Worm (Caenorhabditis elegans) whole organism, L2 larva: ENCODE measurements around the gene D1086.3.

Experiments used
- R02D3.7 ChIP-seq: fragments of 150-350 bp; optimal IDR thresholded peaks from 2 replicates; lab custom pipeline; 2014; ENCODE audit warnings: missing biosample characterization, missing genetic modification characterization
- Y55F3AM.14 ChIP-seq: fragments of 200-800 bp; sonication (Bioruptor generic); optimal IDR thresholded peaks from 2 replicates; lab custom pipeline; 2018; ENCODE audit warnings: mild to moderate bottlenecking, missing genetic modification characterization, missing compliant biosample characterization
- ZK546.5 ChIP-seq: sonication (generic microtip); optimal IDR thresholded peaks from 2 replicates; lab custom pipeline; 2017; ENCODE audit warnings: missing biosample characterization, missing genetic modification characterization
- alr-1 ChIP-seq: fragments of 150-350 bp; optimal IDR thresholded peaks from 2 replicates; lab custom pipeline; 2014; ENCODE audit warnings: missing biosample characterization, missing genetic modification characterization
- aly-2 ChIP-seq: fragments of 150-350 bp; optimal IDR thresholded peaks from 2 replicates; lab custom pipeline; 2014; ENCODE audit warnings: missing biosample characterization, missing genetic modification characterization
- ama-1 ChIP-seq: fragments of 150-350 bp; optimal IDR thresholded peaks from 2 replicates; lab custom pipeline; 2018; ENCODE audit warnings: inconsistent platforms
- blmp-1 ChIP-seq: sonication (generic microtip); optimal IDR thresholded peaks from 2 replicates; lab custom pipeline; 2017; ENCODE audit warnings: missing genetic modification characterization, mild to moderate bottlenecking, missing compliant biosample characterization, antibody characterized with exemption, moderate library complexity; ENCODE audit not compliant: insufficient read depth
- ceh-16 ChIP-seq: fragments of 150-350 bp; optimal IDR thresholded peaks from 2 replicates; lab custom pipeline; 2014; ENCODE audit warnings: missing biosample characterization, missing genetic modification characterization
- crh-2 ChIP-seq: sonication (generic microtip); optimal IDR thresholded peaks from 2 replicates; lab custom pipeline; 2017; ENCODE audit warnings: missing biosample characterization, missing genetic modification characterization
- dmd-4 ChIP-seq: sonication (generic microtip); optimal IDR thresholded peaks from 2 replicates; lab custom pipeline; 2017; ENCODE audit warnings: missing biosample characterization, missing genetic modification characterization
- egl-27 ChIP-seq: sonication (generic microtip); optimal IDR thresholded peaks from 3 replicates; lab custom pipeline; 2017; ENCODE audit warnings: missing biosample characterization, missing genetic modification reagents, missing genetic modification characterization
- elt-1 ChIP-seq: fragments of 150-350 bp; optimal IDR thresholded peaks from 2 replicates; lab custom pipeline; 2014; ENCODE audit warnings: missing biosample characterization, missing genetic modification characterization
- fos-1 ChIP-seq: fragments of 150-350 bp; optimal IDR thresholded peaks from 2 replicates; lab custom pipeline; 2014; ENCODE audit warnings: missing biosample characterization, missing genetic modification characterization
- gmeb-1 ChIP-seq: fragments of 150-350 bp; optimal IDR thresholded peaks from 2 replicates; lab custom pipeline; 2014; ENCODE audit warnings: missing biosample characterization, missing genetic modification characterization
- lin-11 ChIP-seq: fragments of 150-350 bp; sonication (generic microtip); optimal IDR thresholded peaks from 2 replicates; lab custom pipeline; 2014; ENCODE audit warnings: missing biosample characterization, missing genetic modification characterization, inconsistent platforms, mixed read lengths
- lin-13 ChIP-seq: fragments of 150-350 bp; optimal IDR thresholded peaks from 2 replicates; lab custom pipeline; 2014; ENCODE audit warnings: missing biosample characterization, missing genetic modification reagents, missing genetic modification characterization
- lin-39 ChIP-seq: fragments of 150-350 bp; optimal IDR thresholded peaks from 2 replicates; lab custom pipeline; 2014; ENCODE audit warnings: missing biosample characterization, missing genetic modification reagents, missing genetic modification characterization
- lsy-2 ChIP-seq, 2 experiments: fragments of 150-350 bp in 1 of 2; sonication (generic microtip) in 1 of 2; optimal IDR thresholded peaks; 2 replicates each; lab custom pipeline; 2014 to 2017; ENCODE audit warnings: missing biosample characterization in 2 of 2, missing genetic modification characterization in 2 of 2
- mab-5 ChIP-seq: fragments of 150-350 bp; optimal IDR thresholded peaks from 2 replicates; lab custom pipeline; 2014; ENCODE audit warnings: missing biosample characterization, missing genetic modification characterization
- mbf-1 ChIP-seq: sonication (generic microtip); optimal IDR thresholded peaks from 2 replicates; lab custom pipeline; 2017; ENCODE audit warnings: missing biosample characterization, missing genetic modification characterization
- mdl-1 ChIP-seq, 2 experiments: fragments of 150-350 bp in 1 of 2; sonication (generic microtip) in 1 of 2; optimal IDR thresholded peaks; 2 replicates each; lab custom pipeline; 2017; ENCODE audit warnings: missing biosample characterization in 2 of 2, missing genetic modification characterization in 2 of 2
- nhr-10 ChIP-seq: sonication (generic microtip); optimal IDR thresholded peaks from 2 replicates; lab custom pipeline; 2017; ENCODE audit warnings: missing biosample characterization, missing genetic modification characterization
- nhr-129 ChIP-seq: fragments of 150-350 bp; optimal IDR thresholded peaks from 2 replicates; lab custom pipeline; 2014; ENCODE audit warnings: missing biosample characterization, missing genetic modification characterization
- nhr-25 ChIP-seq: fragments of 150-350 bp; sonication (generic microtip); optimal IDR thresholded peaks from 3 replicates; lab custom pipeline; 2014; ENCODE audit warnings: missing biosample characterization, missing genetic modification characterization
- nhr-77 ChIP-seq: fragments of 150-350 bp; optimal IDR thresholded peaks from 2 replicates; lab custom pipeline; 2014; ENCODE audit warnings: missing biosample characterization, missing genetic modification characterization
- peb-1 ChIP-seq: fragments of 150-350 bp; optimal IDR thresholded peaks from 2 replicates; lab custom pipeline; 2014; ENCODE audit warnings: missing biosample characterization, missing genetic modification characterization
- sem-4 ChIP-seq: fragments of 150-350 bp; optimal IDR thresholded peaks from 2 replicates; lab custom pipeline; 2014; ENCODE audit warnings: missing biosample characterization, missing genetic modification reagents, missing genetic modification characterization
- skn-1 ChIP-seq: sonication (generic microtip); optimal IDR thresholded peaks from 2 replicates; lab custom pipeline; 2017; ENCODE audit warnings: missing biosample characterization, missing genetic modification characterization
- sma-9 ChIP-seq, 2 experiments: fragments of 150-350 bp in 1 of 2; sonication (generic microtip) in 1 of 2; optimal IDR thresholded peaks; 2 replicates each; lab custom pipeline; 2014 to 2016; ENCODE audit warnings: missing genetic modification characterization in 2 of 2, mild to moderate bottlenecking in 1 of 2, missing biosample characterization in 1 of 2, missing compliant biosample characterization in 1 of 2, missing genetic modification reagents in 1 of 2, moderate library complexity in 1 of 2
- snpc-4 ChIP-seq: fragments of 150-350 bp; optimal IDR thresholded peaks from 2 replicates; lab custom pipeline; 2014; ENCODE audit warnings: missing biosample characterization, missing genetic modification characterization
- unc-39 ChIP-seq: fragments of 150-350 bp; optimal IDR thresholded peaks from 2 replicates; lab custom pipeline; 2014; ENCODE audit warnings: missing biosample characterization, missing genetic modification characterization
- unc-55 ChIP-seq: fragments of 150-350 bp; sonication (generic microtip); optimal IDR thresholded peaks from 3 replicates; lab custom pipeline; 2014; ENCODE audit warnings: missing biosample characterization, missing genetic modification reagents, missing genetic modification characterization
- zag-1 ChIP-seq: fragments of 150-350 bp; optimal IDR thresholded peaks from 2 replicates; lab custom pipeline; 2014; ENCODE audit warnings: missing biosample characterization, missing genetic modification characterization
- ztf-1 ChIP-seq: fragments of 200-800 bp; sonication (Bioruptor generic); conservative IDR thresholded peaks from 2 replicates; pipeline ENCODE4 v1.3.6; 2022; ENCODE audit warnings: missing genetic modification characterization, missing compliant biosample characterization
- ztf-11 ChIP-seq: sonication (generic microtip); optimal IDR thresholded peaks from 2 replicates; lab custom pipeline; 2017; ENCODE audit warnings: missing biosample characterization, missing genetic modification characterization

Gene D1086.3

ce11 chrV:14057540-14057939, 35.1 kb upstream of the D1086.3 start, which contains the start of gene F58D12.3:
Gene F58D12.3 (plus strand): TSS chrV:14057840.
- TF ChIP-seq lsy-2 (tag; optimal IDR thresholded peaks at IDR 0.05; lab: Kevin White, UChicago) (no peak), blmp-1 (tag; lab: Kevin White, UChicago) (no peak), mab-5 (tag; lab: Kevin White, UChicago) (no peak), lin-13 (GFP tag; lab: Kevin White, UChicago) (no peak), skn-1 (tag; lab: Kevin White, UChicago) (no peak), egl-27 (no peak), lin-11 (tag; lab: Kevin White, UChicago) (no peak), zag-1 (tag; lab: Kevin White, UChicago) (no peak), crh-2 (tag; lab: Kevin White, UChicago) (no peak), R02D3.7 (tag; lab: Kevin White, UChicago) (no peak), Y55F3AM.14 (no peak), gmeb-1 (tag; lab: Kevin White, UChicago) (no peak), fos-1 (tag; lab: Kevin White, UChicago) (no peak)

- TF ChIP-seq mdl-1 (tag; optimal IDR thresholded peaks at IDR 0.05; lab: Kevin White, UChicago): no peak
- TF ChIP-seq zag-1 (tag; lab: Kevin White, UChicago): no peak
- no peak for TF ChIP-seq ceh-16 (tag; lab: Kevin White, UChicago)
- TF ChIP-seq nhr-77: no peak
- TF ChIP-seq blmp-1 (tag; lab: Kevin White, UChicago): no peak
- TF ChIP-seq unc-39: no peak
These were observed 28.6 kb upstream of the D1086.3 start for ce11 chrV:14063980-14064379.

ce11 chrV:14064422-14064821, 28.2 kb upstream of the D1086.3 start, which contains the start of gene D1086.21:
Gene D1086.21 (plus strand): TSS chrV:14064722.
- TF ChIP-seq zag-1 (tag; lab: Kevin White, UChicago) (no peak), peb-1 (tag; lab: Kevin White, UChicago) (no peak), alr-1 (tag; lab: Kevin White, UChicago) (no peak)

ce11 chrV:14067816-14068296, 24.7 kb upstream of the D1086.3 start, which contains the start of gene D1086.17:
Gene D1086.17 (plus strand): TSS chrV:14067866.
- TF ChIP-seq dmd-4 (tag; lab: Kevin White, UChicago) (no peak), sma-9 (GFP tag; optimal IDR thresholded peaks at IDR 0.05; lab: Kevin White, UChicago) (no peak), sma-9 (tag; optimal IDR thresholded peaks at IDR 0.05; lab: Kevin White, UChicago) (no peak), snpc-4 (tag; lab: Kevin White, UChicago) (no peak), mdl-1 (tag; optimal IDR thresholded peaks at IDR 0.05; lab: Kevin White, UChicago) (no peak), sem-4 (tag; lab: Kevin White, UChicago) (no peak), mbf-1 (no peak), egl-27 (no peak), nhr-129 (tag; lab: Kevin White, UChicago) (no peak), ZK546.5 (tag; lab: Kevin White, UChicago) (no peak), nhr-25 (no peak), gmeb-1 (tag; lab: Kevin White, UChicago) (no peak), mab-5 (tag; lab: Kevin White, UChicago) (no peak), unc-55 (GFP tag; lab: Kevin White, UChicago) (no peak), nhr-77 (no peak), lin-39 (tag; lab: Kevin White, UChicago) (no peak), nhr-10 (tag; lab: Kevin White, UChicago) (no peak), ama-1 (lab: Kevin White, UChicago) (no peak), ztf-11 (tag; lab: Kevin White, UChicago) (no peak)
- TF ChIP-seq, all 48 proteins: peak for 0

- TF ChIP-seq elt-1 (no peak), ztf-1 (GFP tag; lab: Robert Waterston, UW) (no peak), aly-2 (tag; lab: Kevin White, UChicago) (no peak)
These were observed 22.7 kb upstream of the D1086.3 start for ce11 chrV:14069899-14070298.
